Fruit fly (Drosophila melanogaster) whole organism, wandering third instar larva: ENCODE results near the gene sbr.

Experiments
- Hr83 ChIP-seq: fragments of 200-300 bp; sonication (Bioruptor generic); optimal IDR thresholded peaks from 2 replicates; lab custom pipeline; 2016; ENCODE audit warnings: missing biosample characterization, mild to moderate bottlenecking, missing genetic modification characterization, moderate library complexity; ENCODE audit not compliant: poor library complexity, severe bottlenecking
- h ChIP-seq: fragments of 200-800 bp; sonication (Bioruptor generic); optimal IDR thresholded peaks from 3 replicates; lab custom pipeline; 2016; ENCODE audit warnings: missing biosample characterization, mild to moderate bottlenecking, missing genetic modification characterization

- no peak for TF ChIP-seq Hr83 (GFP tag; lab: Kevin White, UChicago)
- TF ChIP-seq h (GFP tag; lab: Kevin White, UChicago), result no peak
These were observed 22.6 kb downstream of the sbr start, which contains the start of gene Imp for dm6 chrX:10824227-10824702.
